Worm (Caenorhabditis elegans): ENCODE results near the gene pals-33.

Gene pals-33

DNA sequence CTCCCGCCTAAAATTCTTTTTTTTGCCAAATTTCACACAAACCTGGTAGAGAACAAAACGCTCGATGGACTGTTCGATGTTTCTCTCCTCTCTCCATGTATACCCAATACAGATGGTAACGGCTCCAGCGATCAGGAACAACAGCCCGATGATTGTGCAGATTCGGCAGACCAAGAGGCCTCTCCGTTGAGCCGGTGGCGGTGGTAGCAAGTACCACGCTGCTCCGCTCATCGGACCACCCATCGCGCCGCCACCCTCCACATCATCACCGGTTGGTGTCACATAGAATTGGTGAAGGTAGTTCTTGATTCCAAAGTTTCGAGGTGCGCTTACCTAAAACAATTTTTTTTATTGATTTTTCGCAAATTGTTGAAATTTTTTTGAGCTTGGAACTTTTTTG, 41.6 kb downstream of the pals-33 start:
- TF ChIP-seq ceh-40 (GFP tag; IDR thresholded peaks at IDR 0.05) (no peak), hmg-1.2 (GFP tag; IDR thresholded peaks at IDR 0.05) (0 out of 2 replicates have a peak, but pooled peaks have one; percentile 7), Y53G8AR.9 (GFP tag; conservative IDR thresholded peaks at IDR 0.05) (0 out of 2 replicates have a peak, but pooled peaks have one; percentile 15), ceh-79 (tag; optimal IDR thresholded peaks at IDR 0.05) (no peak), Y79H2A.3 (GFP tag; conservative IDR thresholded peaks at IDR 0.05) (no peak), F39B2.1 (GFP tag; IDR thresholded peaks at IDR 0.05) (0 out of 2 replicates have a peak, but pooled peaks have one; percentile 18), F10E7.11 (tag; optimal IDR thresholded peaks at IDR 0.05) (no peak), zfh-2 (GFP tag; conservative IDR thresholded peaks at IDR 0.05) (peak; percentile 80), unc-62 (GFP tag; optimal IDR thresholded peaks at IDR 0.05) (no peak), attf-5 (GFP tag; optimal IDR thresholded peaks at IDR 0.05) (no peak), egl-18 (GFP tag; IDR thresholded peaks at IDR 0.05) (0 out of 2 replicates have a peak, but pooled peaks have one; percentile 45), madf-3 (GFP tag; IDR thresholded peaks at IDR 0.05) (0 out of 2 replicates have a peak, but pooled peaks have one; percentile 47), ztf-6 (GFP tag; IDR thresholded peaks at IDR 0.05) (no peak), F23B12.7 (tag; optimal IDR thresholded peaks at IDR 0.05; ENCODE audit: insufficient read depth) (no peak), aptf-2 (GFP tag; conservative IDR thresholded peaks at IDR 0.05) (no peak), akir-1 (GFP tag; optimal IDR thresholded peaks at IDR 0.05) (no peak), B0035.1 (tag; optimal IDR thresholded peaks at IDR 0.05) (no peak), lin-35 (GFP tag; optimal IDR thresholded peaks at IDR 0.05) (no peak), snpc-4 (GFP tag; optimal IDR thresholded peaks at IDR 0.05) (no peak), snpc-4 (tag; optimal IDR thresholded peaks at IDR 0.05) (no peak), mcd-1 (GFP tag; IDR thresholded peaks at IDR 0.05) (0 out of 2 replicates have a peak, but pooled peaks have one; percentile 11), rec-8 (tag; optimal IDR thresholded peaks at IDR 0.05) (no peak), sptf-2 (GFP tag; optimal IDR thresholded peaks at IDR 0.05) (no peak), let-607 (tag; optimal IDR thresholded peaks at IDR 0.05) (no peak), mel-28 (tag; optimal IDR thresholded peaks at IDR 0.05; ENCODE audit: borderline replicate concordance) (no peak), attf-6 (GFP tag; IDR thresholded peaks at IDR 0.05) (no peak), aptf-3 (GFP tag; IDR thresholded peaks at IDR 0.05) (0 out of 2 replicates have a peak, but pooled peaks have one; percentile 19)

DNA sequence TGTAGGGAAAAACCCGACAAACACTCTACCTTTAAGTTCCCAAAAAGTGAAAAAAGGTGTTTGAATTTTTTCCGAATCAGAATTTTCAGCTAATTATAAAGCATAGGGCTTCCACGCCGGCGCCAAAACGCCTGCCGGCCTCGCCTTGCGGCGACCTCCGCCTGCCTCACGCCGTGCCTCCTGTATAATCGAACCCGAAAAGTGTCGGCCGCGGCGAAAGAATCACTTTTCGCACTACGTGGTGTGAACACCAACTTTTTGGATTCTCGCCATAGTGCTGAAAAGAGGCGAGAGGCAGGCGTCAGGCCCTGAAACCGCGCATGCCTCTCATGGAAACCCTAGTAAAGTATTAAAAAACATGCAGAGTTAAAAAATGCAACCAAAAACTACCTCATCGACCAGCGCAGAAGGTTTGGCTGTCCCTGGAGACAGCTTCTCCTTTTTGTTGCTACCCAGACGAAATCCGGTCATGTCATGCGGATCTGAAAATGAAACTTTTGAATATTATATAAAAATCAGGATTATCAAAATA, 42.4 kb downstream of the pals-33 start, which contains the start of gene nrsn-1:
Gene nrsn-1 (minus strand): TSS at position 482 of the 532 bp plus-strand sequence.
- TF ChIP-seq cebp-2 (GFP tag; IDR thresholded peaks at IDR 0.05) (no peak), K12H6.12 (tag; optimal IDR thresholded peaks at IDR 0.05) (no peak), bed-2 (GFP tag; IDR thresholded peaks at IDR 0.05) (no peak), ztf-28 (GFP tag; IDR thresholded peaks at IDR 0.05) (0 out of 2 replicates have a peak, but pooled peaks have one; percentile 7), nhr-90 (tag; optimal IDR thresholded peaks at IDR 0.05) (no peak), mcd-1 (GFP tag; IDR thresholded peaks at IDR 0.05) (0 out of 2 replicates have a peak, but pooled peaks have one; percentile 35), Y53G8AR.9 (GFP tag; conservative IDR thresholded peaks at IDR 0.05) (no peak), F57C9.4 (tag; optimal IDR thresholded peaks at IDR 0.05) (no peak), akir-1 (GFP tag; optimal IDR thresholded peaks at IDR 0.05) (no peak), zfh-2 (GFP tag; conservative IDR thresholded peaks at IDR 0.05) (peak; percentile 80)

DNA sequence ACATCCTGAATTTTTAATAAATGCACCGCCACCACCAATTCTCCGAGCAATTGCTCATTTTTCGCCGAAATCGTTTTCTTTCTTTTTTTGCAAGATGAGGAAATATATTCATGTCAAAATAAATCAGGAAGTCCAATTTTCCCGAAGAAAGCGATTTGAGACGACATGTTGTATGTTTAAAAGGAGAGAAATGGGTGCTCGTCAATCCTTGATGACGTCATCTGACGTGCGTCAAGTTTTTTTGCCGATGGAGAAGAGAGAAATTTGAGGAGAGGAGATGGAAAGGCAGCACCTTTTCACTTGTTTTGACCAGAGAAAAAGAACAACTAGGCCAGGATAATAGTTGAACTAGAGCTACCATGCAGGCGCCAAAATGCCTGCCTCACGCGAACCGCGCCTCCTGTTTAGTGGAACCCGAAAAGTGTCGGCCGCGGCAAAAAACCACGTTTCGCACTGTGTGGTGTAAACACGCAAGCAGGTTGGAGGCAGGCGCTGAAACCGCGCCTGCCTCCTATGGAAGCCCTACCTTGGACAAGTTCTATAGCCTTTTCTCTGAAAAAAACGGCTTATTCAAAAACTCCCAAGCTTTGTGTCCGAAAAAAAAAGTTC, 43.2 kb downstream of the pals-33 start:
- TF ChIP-seq mxl-1 (tag; optimal IDR thresholded peaks at IDR 0.05) = no peak
- no peak for TF ChIP-seq B0019.2 (GFP tag; conservative IDR thresholded peaks at IDR 0.05)
- peak; percentile 38 for TF ChIP-seq K12H6.12 (tag; optimal IDR thresholded peaks at IDR 0.05)
- no peak for TF ChIP-seq Y53G8AR.9 (GFP tag; conservative IDR thresholded peaks at IDR 0.05)
- peak; percentile 14 for TF ChIP-seq lin-40 (tag; optimal IDR thresholded peaks at IDR 0.05)
- no peak for TF ChIP-seq let-526 (GFP tag; IDR thresholded peaks at IDR 0.05)
- no peak for TF ChIP-seq Y95B8A.8 (GFP tag; IDR thresholded peaks at IDR 0.05)
- TF ChIP-seq unc-62 (GFP tag; optimal IDR thresholded peaks at IDR 0.05) = no peak
- no peak for TF ChIP-seq ceh-40 (GFP tag; IDR thresholded peaks at IDR 0.05)
- TF ChIP-seq lin-35 (GFP tag; optimal IDR thresholded peaks at IDR 0.05) = peak in 1 of 3 experiments; percentile 63
- TF ChIP-seq chd-7 (tag; optimal IDR thresholded peaks at IDR 0.05) = peak; percentile 55
- TF ChIP-seq sptf-2 (GFP tag; optimal IDR thresholded peaks at IDR 0.05) = no peak
- TF ChIP-seq mcd-1 (GFP tag; IDR thresholded peaks at IDR 0.05) = 0 out of 2 replicates have a peak, but pooled peaks have one; percentile 32
- TF ChIP-seq atf-7 (tag; optimal IDR thresholded peaks at IDR 0.05) = peak; percentile 91
- TF ChIP-seq aptf-2 (GFP tag; conservative IDR thresholded peaks at IDR 0.05) = no peak
- no peak for TF ChIP-seq hmg-20 (GFP tag; IDR thresholded peaks at IDR 0.05)
- TF ChIP-seq cebp-1 (GFP tag; IDR thresholded peaks at IDR 0.05) = no peak
- peak; percentile 28 for TF ChIP-seq cebp-1 (tag; optimal IDR thresholded peaks at IDR 0.05)
